Fruit fly (Drosophila melanogaster): ENCODE results near the gene CG15537.

DNA sequence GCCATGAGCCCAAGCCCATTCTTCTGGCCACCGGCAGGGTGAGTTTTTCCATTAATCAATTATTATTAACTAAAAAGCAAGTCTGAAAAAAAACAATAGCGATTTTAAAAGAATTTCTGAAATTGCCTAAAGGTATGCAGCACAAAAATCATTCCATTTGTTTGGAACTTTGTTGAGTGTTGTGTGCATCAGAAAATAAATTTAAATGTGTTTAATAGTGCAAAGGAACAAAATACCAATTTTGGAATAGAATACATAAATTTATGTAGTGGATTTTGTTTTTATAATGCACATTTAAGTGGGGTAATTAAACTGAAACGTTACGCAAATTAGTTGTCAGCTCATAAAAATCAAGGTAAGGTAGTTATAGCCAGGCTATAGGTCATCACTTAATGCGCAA lies 20.8 kb upstream of the CG15537 start:
- TF ChIP-seq CG11617 (GFP tag; optimal IDR thresholded peaks at IDR 0.05) (no peak), cic (GFP tag; optimal IDR thresholded peaks at IDR 0.05) (no peak), CG12768 (GFP tag; optimal IDR thresholded peaks at IDR 0.05) (no peak), CG7101 (tag; optimal IDR thresholded peaks at IDR 0.05) (no peak), CG33017 (tag; optimal IDR thresholded peaks at IDR 0.05) (no peak), Hr96 (GFP tag; optimal IDR thresholded peaks at IDR 0.05) (no peak), CG14711 (tag; optimal IDR thresholded peaks at IDR 0.05) (no peak), CG7045 (GFP tag; optimal IDR thresholded peaks at IDR 0.05) (no peak), CG1620 (GFP tag; optimal IDR thresholded peaks at IDR 0.05) (no peak), cnc (optimal IDR thresholded peaks at IDR 0.05) (no peak)

Measured in whole organism, adult.